Worm (Caenorhabditis elegans): ENCODE data around the gene dnj-9.
"Not testable (repeated sequence)": the region's sequence is repeated elsewhere in the genome, so short reads cannot be mapped to it uniquely, and the experiment has no call there.

DNA sequence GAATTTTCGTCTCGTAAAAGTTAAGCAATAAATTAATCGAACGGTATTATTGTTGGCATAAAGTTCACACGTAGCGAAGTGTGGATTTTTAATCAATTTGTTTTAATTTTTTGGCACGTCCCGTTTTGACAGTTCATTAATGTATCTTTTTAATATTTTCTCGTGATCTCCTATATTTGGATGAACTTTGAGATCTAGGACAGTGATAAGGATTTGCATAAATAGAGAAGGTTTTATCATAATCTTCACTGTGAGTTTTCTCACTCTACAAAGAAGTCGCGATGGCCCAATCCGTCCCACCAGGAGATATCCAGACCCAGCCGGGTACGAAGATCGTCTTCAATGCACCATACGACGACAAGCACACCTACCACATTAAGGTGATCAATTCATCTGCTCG lies 26.7 kb upstream of the dnj-9 start, which contains the start of the genes C33F10.8 and msp-40:
- not testable (repeated sequence) for TF ChIP-seq ces-1 (GFP tag; optimal IDR thresholded peaks at IDR 0.05); snpc-1.2 (GFP tag; IDR thresholded peaks at IDR 0.05); lin-29 (GFP tag; IDR thresholded peaks at IDR 0.05); mep-1 (tag; optimal IDR thresholded peaks at IDR 0.05); Y105C5A.15 (GFP tag; IDR thresholded peaks at IDR 0.05); ZK546.5 (tag; optimal IDR thresholded peaks at IDR 0.05); egl-27 (tag; optimal IDR thresholded peaks at IDR 0.05); ceh-82 (tag; optimal IDR thresholded peaks at IDR 0.05); ceh-20 (GFP tag; IDR thresholded peaks at IDR 0.05); daf-12 (tag; optimal IDR thresholded peaks at IDR 0.05); unc-62 (GFP tag; optimal IDR thresholded peaks at IDR 0.05 in 1 of 2); unc-62 (tag; optimal IDR thresholded peaks at IDR 0.05); tag-97 (GFP tag; IDR thresholded peaks at IDR 0.05); nhr-41 (GFP tag; IDR thresholded peaks at IDR 0.05)
